Worm (Caenorhabditis elegans) whole organism, early embryonic: ENCODE data around the gene F46C5.2.

ENCODE experiments used
- B0310.2 ChIP-seq: sonication (generic microtip); optimal IDR thresholded peaks from 2 replicates; lab custom pipeline; 2016; ENCODE audit warnings: mild to moderate bottlenecking, missing genetic modification characterization, missing compliant biosample characterization
- F13C5.2 ChIP-seq: sonication (generic microtip); optimal IDR thresholded peaks from 2 replicates; lab custom pipeline; 2017; ENCODE audit warnings: mild to moderate bottlenecking, missing genetic modification characterization, inconsistent platforms, missing compliant biosample characterization
- ama-1 ChIP-seq: fragments of 150-350 bp; optimal IDR thresholded peaks from 2 replicates; lab custom pipeline; 2014
- ets-7 ChIP-seq: sonication (generic microtip); optimal IDR thresholded peaks from 2 replicates; lab custom pipeline; 2016; ENCODE audit warnings: missing genotype, missing genetic modification characterization, missing compliant biosample characterization
- flt-1 ChIP-seq: fragments of 200-800 bp; sonication (Bioruptor generic); IDR thresholded peaks from 2 replicates; pipeline ENCODE4 v1.3.6; 2022; ENCODE audit warnings: missing genetic modification characterization, missing compliant biosample characterization
- hmbx-1 ChIP-seq: sonication (generic microtip); optimal IDR thresholded peaks from 2 replicates; lab custom pipeline; 2016; ENCODE audit warnings: mild to moderate bottlenecking, missing genetic modification characterization, missing compliant biosample characterization
- hmg-4 ChIP-seq: fragments of 200-800 bp; sonication (Bioruptor generic); optimal IDR thresholded peaks from 2 replicates; lab custom pipeline; 2018; ENCODE audit warnings: mild to moderate bottlenecking, missing genetic modification characterization, missing compliant biosample characterization
- hnd-1 ChIP-seq: sonication (generic microtip); optimal IDR thresholded peaks from 2 replicates; lab custom pipeline; 2016; ENCODE audit warnings: missing genetic modification characterization, missing compliant biosample characterization
- scrt-1 ChIP-seq: fragments of 200-800 bp; sonication (Bioruptor generic); IDR thresholded peaks from 2 replicates; pipeline ENCODE4 v1.3.6; 2022; ENCODE audit warnings: missing genetic modification characterization, missing compliant biosample characterization
- sea-1 ChIP-seq: fragments of 200-800 bp; sonication (Bioruptor generic); conservative IDR thresholded peaks from 2 replicates; pipeline ENCODE4 v1.3.6; 2022; ENCODE audit warnings: missing genetic modification characterization, missing compliant biosample characterization
- tbx-37 ChIP-seq: fragments of 200-800 bp; sonication (Bioruptor generic); conservative IDR thresholded peaks from 2 replicates; pipeline ENCODE4 v1.3.6; 2022; ENCODE audit warnings: missing genetic modification reagents, missing genetic modification characterization, missing compliant biosample characterization
- tra-4 ChIP-seq: sonication (generic microtip); optimal IDR thresholded peaks from 2 replicates; lab custom pipeline; 2017; ENCODE audit warnings: missing genetic modification characterization, missing compliant biosample characterization

DNA sequence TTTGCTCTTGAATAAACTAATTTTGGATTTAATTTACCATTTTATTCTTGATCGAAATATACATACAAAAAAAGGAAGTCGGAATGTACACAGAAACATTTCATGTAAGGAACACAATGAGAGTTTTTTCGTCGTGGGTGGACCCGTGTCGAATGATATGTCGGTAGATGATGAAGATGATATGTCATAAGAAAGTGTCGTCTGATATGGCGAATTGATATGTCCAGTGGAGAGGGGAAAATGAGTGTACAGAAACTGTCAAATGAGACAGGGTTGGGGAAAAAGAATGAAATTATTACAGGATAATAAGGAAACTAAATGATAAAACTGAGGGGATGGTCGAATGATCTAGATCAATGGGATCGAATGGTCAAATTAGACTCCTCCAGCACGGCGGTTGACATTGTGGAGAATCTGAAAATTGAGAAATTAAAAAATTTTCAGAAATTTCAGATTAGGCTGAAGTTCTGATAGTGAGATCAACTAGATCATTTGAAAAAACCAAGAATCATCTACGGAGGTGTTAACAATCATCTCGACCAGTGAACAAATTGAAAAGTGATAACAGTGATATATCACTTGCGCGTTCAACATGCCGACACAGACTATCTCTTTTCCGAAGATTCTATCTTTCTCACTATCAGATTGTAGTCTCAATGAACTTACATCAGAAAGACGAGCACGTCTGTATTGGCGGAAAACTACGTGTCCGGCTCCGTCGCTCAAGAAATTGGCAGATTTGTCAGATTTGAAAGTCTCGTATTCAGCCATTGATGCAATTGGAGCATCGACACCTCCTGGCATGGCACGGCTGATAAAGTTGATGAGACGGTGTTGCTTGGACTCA is 8.7 kb downstream of the F46C5.2 start:
- no peak for TF ChIP-seq ama-1 (lab: Kevin White, UChicago)
- no peak for TF ChIP-seq ets-7 (tag; lab: Kevin White, UChicago)
- TF ChIP-seq flt-1 = no peak
- no peak for TF ChIP-seq hmbx-1 (tag; lab: Kevin White, UChicago)
- no peak for TF ChIP-seq B0310.2 (tag; lab: Kevin White, UChicago)
- no peak for TF ChIP-seq sea-1
- no peak for TF ChIP-seq tbx-37 (GFP tag; lab: Robert Waterston, UW)
- no peak for TF ChIP-seq F13C5.2 (tag; lab: Kevin White, UChicago)
- TF ChIP-seq hmg-4 (GFP tag; lab: Kevin White, UChicago) = no peak
- no peak for TF ChIP-seq hnd-1 (tag; lab: Kevin White, UChicago)
- TF ChIP-seq scrt-1 = no peak
- no peak for TF ChIP-seq tra-4 (tag; lab: Kevin White, UChicago)
